Fruit fly (Drosophila melanogaster) whole organism, pupa: ENCODE results near the gene HLH3B.

Experiments
- CG34367 ChIP-seq: fragments of 200-800 bp; sonication (Bioruptor generic); optimal IDR thresholded peaks from 2 replicates; lab custom pipeline; 2018; ENCODE audit warnings: missing biosample characterization, mild to moderate bottlenecking, missing genetic modification characterization
- CG8301 ChIP-seq: fragments of 200-800 bp; sonication (Bioruptor generic); optimal IDR thresholded peaks from 2 replicates; lab custom pipeline; 2018; ENCODE audit warnings: missing biosample characterization, mild to moderate bottlenecking, missing genetic modification characterization
- fd96Ca ChIP-seq: fragments of 200-800 bp; sonication (Bioruptor generic); IDR thresholded peaks from 3 replicates; pipeline ENCODE4 v1.3.6; 2022; ENCODE audit warnings: missing biosample characterization, missing genetic modification characterization

- TF ChIP-seq fd96Ca (GFP tag; lab: Robert Waterston, UW) (no peak), CG8301 (tag; lab: Kevin White, UChicago) (no peak), CG34367 (tag; lab: Kevin White, UChicago) (no peak)
Observed at dm6 chrX:2683926-2684325, 2.4 kb upstream of the HLH3B start.
